Worm (Caenorhabditis elegans) whole organism, L4 larva: Measurements from ENCODE around the gene srbc-38.

Experiments
- dmd-9 ChIP-seq: fragments of 200-800 bp; sonication (Bioruptor generic); IDR thresholded peaks from 2 replicates; pipeline ENCODE4 v1.3.6; 2022; ENCODE audit warnings: missing genetic modification reagents, missing genetic modification characterization, missing compliant biosample characterization
- dpl-1 ChIP-seq: fragments of 150-350 bp; optimal IDR thresholded peaks from 2 replicates; lab custom pipeline; 2014; ENCODE audit warnings: missing biosample characterization, missing genetic modification reagents, missing genetic modification characterization
- hlh-30 ChIP-seq: sonication (generic microtip); optimal IDR thresholded peaks from 2 replicates; lab custom pipeline; 2017; ENCODE audit warnings: antibody characterized with exemption, mild to moderate bottlenecking, missing genetic modification characterization, missing compliant biosample characterization; ENCODE audit not compliant: insufficient read depth
- mdl-1 ChIP-seq, 2 experiments: fragments of 150-350 bp in 1 of 2; sonication (generic microtip) in 1 of 2; optimal IDR thresholded peaks; 2 replicates each; lab custom pipeline; 2014 to 2017; ENCODE audit warnings: missing biosample characterization in 2 of 2, missing genetic modification characterization in 2 of 2
- tag-97 ChIP-seq: fragments of 200-800 bp; sonication (Bioruptor generic); IDR thresholded peaks from 2 replicates; pipeline ENCODE4 v1.3.6; 2022; ENCODE audit warnings: missing genetic modification characterization, missing compliant biosample characterization
- unc-62 ChIP-seq, 3 experiments: fragments of 150-350 bp in 1 of 3; sonication (generic microtip); optimal IDR thresholded peaks in 2 of 3; peaks in 1 of 3; 1 replicate in 1 of 3; 2 replicates in 2 of 3; lab custom pipeline; 2014 to 2017; ENCODE audit warnings: missing biosample characterization in 3 of 3, missing genetic modification characterization in 3 of 3, missing genetic modification reagents in 3 of 3, missing genotype in 1 of 3
- ztf-7 ChIP-seq: fragments of 150-350 bp; optimal IDR thresholded peaks from 2 replicates; lab custom pipeline; 2014; ENCODE audit warnings: missing biosample characterization, missing genetic modification characterization

ce11 chrV:748044-748443, 41.0 kb downstream of the srbc-38 start, which contains the start of gene sri-4:
- no peak for TF ChIP-seq hlh-30
- no peak for TF ChIP-seq unc-62 (GFP tag; optimal IDR thresholded peaks at IDR 0.05 in 1 of 2; lab: Kevin White, UChicago)
- TF ChIP-seq unc-62 (tag; optimal IDR thresholded peaks at IDR 0.05; lab: Kevin White, UChicago), result no peak
- no peak for TF ChIP-seq tag-97 (GFP tag; lab: Robert Waterston, UW)
- no peak for TF ChIP-seq ztf-7 (tag; lab: Kevin White, UChicago)
- TF ChIP-seq dpl-1, result no peak
- TF ChIP-seq mdl-1 (tag; optimal IDR thresholded peaks at IDR 0.05; lab: Kevin White, UChicago), result no peak
- no peak for TF ChIP-seq dmd-9
